Worm (Caenorhabditis elegans) whole organism, L4 larva: ENCODE results near the gene C52B9.4.

ENCODE experiments used
- D1046.2 ChIP-seq: fragments of 200-800 bp; sonication (Bioruptor generic); IDR thresholded peaks from 2 replicates; pipeline ENCODE4 v1.3.6; 2022; ENCODE audit warnings: missing genetic modification characterization, missing compliant biosample characterization
- F26F4.8 ChIP-seq: fragments of 200-800 bp; sonication (Bioruptor generic); conservative IDR thresholded peaks from 2 replicates; pipeline ENCODE4 v1.3.6; 2022; ENCODE audit warnings: missing genetic modification characterization, missing compliant biosample characterization
- F49E8.2 ChIP-seq: sonication (generic microtip); optimal IDR thresholded peaks from 2 replicates; lab custom pipeline; 2016; ENCODE audit warnings: missing compliant biosample characterization, mild to moderate bottlenecking, missing genetic modification characterization, borderline replicate concordance
- Y48G9A.11 ChIP-seq: fragments of 200-800 bp; sonication (Bioruptor generic); IDR thresholded peaks from 2 replicates; pipeline ENCODE4 v1.3.6; 2022; ENCODE audit warnings: missing genetic modification reagents, missing genetic modification characterization, missing compliant biosample characterization
- aha-1 ChIP-seq: fragments of 150-350 bp; peaks from one replicate; lab custom pipeline; 2014; ENCODE audit warnings: missing biosample characterization, missing genetic modification characterization
- ama-1 ChIP-seq: fragments of 150-350 bp; optimal IDR thresholded peaks from 2 replicates; lab custom pipeline; 2014; ENCODE audit warnings: inconsistent platforms, mixed read lengths
- ceh-82 ChIP-seq: sonication (generic microtip); optimal IDR thresholded peaks from 2 replicates; lab custom pipeline; 2017; ENCODE audit warnings: missing biosample characterization, missing genetic modification characterization
- ctbp-1 ChIP-seq: fragments of 200-800 bp; sonication (Bioruptor generic); IDR thresholded peaks from 2 replicates; pipeline ENCODE4 v1.3.6; 2022; ENCODE audit warnings: missing genetic modification reagents, missing genetic modification characterization, missing compliant biosample characterization
- daf-12 ChIP-seq: fragments of 150-350 bp; optimal IDR thresholded peaks from 2 replicates; lab custom pipeline; 2014; ENCODE audit warnings: missing biosample characterization, missing genetic modification reagents, missing genetic modification characterization
- daf-16 ChIP-seq, 3 experiments: sonication (generic microtip); optimal IDR thresholded peaks; 2 replicates each; lab custom pipeline; 2016 to 2017; ENCODE audit warnings: missing genetic modification characterization in 3 of 3, missing genetic modification reagents in 3 of 3, mild to moderate bottlenecking in 2 of 3, missing compliant biosample characterization in 2 of 3, missing biosample characterization in 1 of 3, moderate library complexity in 1 of 3
- dmd-6 ChIP-seq: fragments of 200-800 bp; sonication (Bioruptor generic); IDR thresholded peaks from 2 replicates; pipeline ENCODE4 v1.3.6; 2022; ENCODE audit warnings: missing genetic modification reagents, missing genetic modification characterization, missing compliant biosample characterization
- dpl-1 ChIP-seq: fragments of 150-350 bp; optimal IDR thresholded peaks from 2 replicates; lab custom pipeline; 2014; ENCODE audit warnings: missing biosample characterization, missing genetic modification reagents, missing genetic modification characterization
- dve-1 ChIP-seq: sonication (generic microtip); optimal IDR thresholded peaks from 2 replicates; lab custom pipeline; 2017; ENCODE audit warnings: antibody characterized with exemption, mild to moderate bottlenecking, missing genetic modification characterization, missing compliant biosample characterization; ENCODE audit not compliant: insufficient read depth
- fkh-10 ChIP-seq: fragments of 150-350 bp; optimal IDR thresholded peaks from 2 replicates; lab custom pipeline; 2014; ENCODE audit warnings: missing biosample characterization, missing genetic modification reagents, missing genetic modification characterization
- hmg-1.1 ChIP-seq: fragments of 200-800 bp; sonication (Bioruptor generic); IDR thresholded peaks from 2 replicates; pipeline ENCODE4 v1.3.6; 2022; ENCODE audit warnings: missing genetic modification reagents, missing genetic modification characterization, missing compliant biosample characterization
- jun-1 ChIP-seq: fragments of 150-350 bp; optimal IDR thresholded peaks from 2 replicates; lab custom pipeline; 2014; ENCODE audit warnings: missing biosample characterization, missing genetic modification reagents, missing genetic modification characterization
- lin-13 ChIP-seq: fragments of 150-350 bp; optimal IDR thresholded peaks from 2 replicates; lab custom pipeline; 2014; ENCODE audit warnings: missing biosample characterization, missing genetic modification reagents, missing genetic modification characterization
- lin-15B ChIP-seq: fragments of 150-350 bp; sonication (generic microtip); optimal IDR thresholded peaks from 3 replicates; lab custom pipeline; 2014; ENCODE audit warnings: missing biosample characterization, missing genetic modification characterization
- lir-3 ChIP-seq: sonication (generic microtip); optimal IDR thresholded peaks from 2 replicates; lab custom pipeline; 2016; ENCODE audit warnings: mild to moderate bottlenecking, missing genetic modification characterization, missing compliant biosample characterization
- lsy-2 ChIP-seq, 2 experiments: fragments of 150-350 bp in 1 of 2; sonication (generic microtip) in 1 of 2; optimal IDR thresholded peaks; 2 replicates each; lab custom pipeline; 2014 to 2017; ENCODE audit warnings: missing biosample characterization in 2 of 2, missing genetic modification characterization in 2 of 2
- madf-5 ChIP-seq, 2 experiments: fragments of 200-800 bp; sonication (Bioruptor generic); IDR thresholded peaks; 2 replicates each; pipeline ENCODE4 v1.3.6; 2022; ENCODE audit warnings: missing compliant biosample characterization in 2 of 2, missing genetic modification characterization in 2 of 2
- madf-9 ChIP-seq: fragments of 200-800 bp; sonication (Bioruptor generic); conservative IDR thresholded peaks from 2 replicates; pipeline ENCODE4 v1.3.6; 2022; ENCODE audit warnings: missing genetic modification reagents, missing genetic modification characterization, missing compliant biosample characterization
- mdl-1 ChIP-seq, 2 experiments: fragments of 150-350 bp in 1 of 2; sonication (generic microtip) in 1 of 2; optimal IDR thresholded peaks; 2 replicates each; lab custom pipeline; 2014 to 2017; ENCODE audit warnings: missing biosample characterization in 2 of 2, missing genetic modification characterization in 2 of 2
- mep-1 ChIP-seq: fragments of 150-350 bp; sonication (generic microtip); optimal IDR thresholded peaks from 3 replicates; lab custom pipeline; 2014; ENCODE audit warnings: missing biosample characterization, missing genetic modification characterization
- mes-2 ChIP-seq: sonication (generic microtip); optimal IDR thresholded peaks from 2 replicates; lab custom pipeline; 2016; ENCODE audit warnings: missing genotype, mild to moderate bottlenecking, missing genetic modification characterization, missing compliant biosample characterization; ENCODE audit not compliant: poor library complexity, severe bottlenecking
- nhr-111 ChIP-seq: fragments of 200-800 bp; sonication (Bioruptor generic); optimal IDR thresholded peaks from 2 replicates; lab custom pipeline; 2018; ENCODE audit warnings: mild to moderate bottlenecking, missing genetic modification characterization, missing compliant biosample characterization
- nhr-28 ChIP-seq: fragments of 150-350 bp; optimal IDR thresholded peaks from 2 replicates; lab custom pipeline; 2014; ENCODE audit warnings: missing biosample characterization, missing genetic modification characterization
- nhr-6 ChIP-seq: fragments of 150-350 bp; optimal IDR thresholded peaks from 2 replicates; lab custom pipeline; 2014; ENCODE audit warnings: missing biosample characterization, missing genetic modification characterization
- nhr-76 ChIP-seq: fragments of 150-350 bp; optimal IDR thresholded peaks from 2 replicates; lab custom pipeline; 2014; ENCODE audit warnings: missing biosample characterization, missing genetic modification characterization
- rbr-2 ChIP-seq: sonication (generic microtip); optimal IDR thresholded peaks from 2 replicates; lab custom pipeline; 2016; ENCODE audit warnings: missing genotype, missing genetic modification characterization, missing compliant biosample characterization
- saeg-2 ChIP-seq: fragments of 200-800 bp; sonication (Bioruptor generic); IDR thresholded peaks from 2 replicates; pipeline ENCODE4 v1.3.6; 2022; ENCODE audit warnings: missing genetic modification reagents, missing genetic modification characterization, missing compliant biosample characterization
- set-16 ChIP-seq: fragments of 200-800 bp; sonication (Bioruptor generic); IDR thresholded peaks from 2 replicates; pipeline ENCODE4 v1.3.6; 2022; ENCODE audit warnings: missing genetic modification reagents, missing genetic modification characterization, missing compliant biosample characterization
- skn-1 ChIP-seq: fragments of 150-350 bp; optimal IDR thresholded peaks from 2 replicates; lab custom pipeline; 2014; ENCODE audit warnings: missing biosample characterization, missing genetic modification characterization
- tra-1 ChIP-seq: fragments of 200-800 bp; sonication (Bioruptor generic); IDR thresholded peaks from 2 replicates; pipeline ENCODE4 v1.3.6; 2022; ENCODE audit warnings: missing genetic modification reagents, missing genetic modification characterization, missing compliant biosample characterization
- unc-39 ChIP-seq: sonication (generic microtip); optimal IDR thresholded peaks from 2 replicates; lab custom pipeline; 2017; ENCODE audit warnings: missing biosample characterization, missing genetic modification characterization
- unc-62 ChIP-seq, 3 experiments: fragments of 150-350 bp in 1 of 3; sonication (generic microtip); optimal IDR thresholded peaks in 2 of 3; peaks in 1 of 3; 1 replicate in 1 of 3; 2 replicates in 2 of 3; lab custom pipeline; 2014 to 2017; ENCODE audit warnings: missing biosample characterization in 3 of 3, missing genetic modification characterization in 3 of 3, missing genetic modification reagents in 3 of 3, missing genotype in 1 of 3
- zfp-3 ChIP-seq: fragments of 200-800 bp; sonication (Bioruptor generic); conservative IDR thresholded peaks from 2 replicates; pipeline ENCODE4 v1.3.6; 2022; ENCODE audit warnings: missing genetic modification reagents, missing genetic modification characterization, missing compliant biosample characterization
- zip-11 ChIP-seq: fragments of 200-800 bp; sonication (Bioruptor generic); IDR thresholded peaks from 2 replicates; pipeline ENCODE4 v1.3.6; 2022; ENCODE audit warnings: missing genetic modification characterization, missing compliant biosample characterization
- zip-2 ChIP-seq: fragments of 150-350 bp; optimal IDR thresholded peaks from 2 replicates; lab custom pipeline; 2014; ENCODE audit warnings: missing biosample characterization, missing genetic modification characterization

The C52B9.4 gene

DNA sequence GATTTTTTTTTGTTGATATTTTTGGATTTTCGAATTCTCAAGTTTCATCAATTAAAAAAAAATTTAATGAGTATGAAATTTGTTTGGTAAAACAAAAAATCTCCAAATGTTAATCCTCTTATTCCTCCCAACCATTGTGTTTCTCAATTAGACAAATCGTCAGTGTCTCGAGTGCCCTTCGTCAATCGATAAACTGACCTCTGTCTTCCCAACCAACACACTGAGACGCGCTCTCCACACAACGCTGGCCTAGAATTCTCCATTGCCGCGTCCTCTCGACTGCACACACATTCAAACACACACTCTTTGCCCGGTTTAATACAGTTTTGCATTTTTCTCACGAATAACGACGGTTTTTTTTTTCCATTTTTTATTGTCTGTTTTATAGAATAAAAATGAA lies 5.7 kb upstream of the C52B9.4 start, which contains the start of gene taf-11.1 (continued):
- TF ChIP-seq dpl-1 (GFP tag; lab: Kevin White, UChicago) (peak; percentile 2), nhr-6 (tag; lab: Kevin White, UChicago) (no peak), lin-13 (GFP tag; lab: Kevin White, UChicago) (no peak), aha-1 (tag; lab: Kevin White, UChicago) (no peak), mep-1 (tag; lab: Kevin White, UChicago) (peak; percentile 57), lsy-2 (tag; optimal IDR thresholded peaks at IDR 0.05; lab: Kevin White, UChicago) (peak in 1 of 2 experiments; percentile 28), mes-2 (tag; lab: Kevin White, UChicago) (peak; percentile 79), rbr-2 (tag; lab: Kevin White, UChicago) (no peak), hmg-1.1 (peak; percentile 47; the same call in 1 of the 2 replicates), fkh-10 (GFP tag; lab: Kevin White, UChicago) (no peak), daf-16 (GFP tag; optimal IDR thresholded peaks at IDR 0.05; lab: Kevin White, UChicago) (no peak), daf-16 (tag; optimal IDR thresholded peaks at IDR 0.05; lab: Kevin White, UChicago) (peak; percentile 48), nhr-28 (tag; lab: Kevin White, UChicago) (peak; percentile 64), zip-2 (tag; lab: Kevin White, UChicago) (no peak), dmd-6 (GFP tag; lab: Robert Waterston, UW) (no peak)

DNA sequence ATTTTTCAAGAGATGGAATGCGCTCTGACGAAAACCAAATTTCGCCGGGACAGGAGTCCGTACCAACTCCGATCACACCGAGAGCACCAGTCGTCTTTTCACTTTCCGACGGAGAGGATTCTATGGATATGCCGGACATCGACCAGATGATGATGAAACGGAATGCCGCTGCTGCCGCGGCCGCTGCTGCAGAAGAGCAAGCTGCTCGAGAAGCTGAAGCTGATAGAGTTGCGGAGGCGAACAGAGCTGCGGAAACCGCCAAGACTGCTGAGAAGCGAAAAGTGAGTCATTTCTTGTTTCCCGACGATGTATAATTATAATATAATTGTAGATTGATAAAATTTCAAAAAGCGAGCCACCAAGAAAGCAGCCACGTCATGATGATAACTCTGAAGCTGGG lies 5.1 kb upstream of the C52B9.4 start:
- TF ChIP-seq lir-3 (tag; lab: Kevin White, UChicago), result no peak
- TF ChIP-seq jun-1 (tag; lab: Kevin White, UChicago), result no peak
- TF ChIP-seq D1046.2 (GFP tag; lab: Robert Waterston, UW), result 0 out of 2 replicates have a peak, but pooled peaks have one; percentile 27
- peak in 1 of 2 experiments; percentile 64 for TF ChIP-seq unc-62 (GFP tag; optimal IDR thresholded peaks at IDR 0.05 in 1 of 2; lab: Kevin White, UChicago)
- no peak for TF ChIP-seq unc-62 (tag; optimal IDR thresholded peaks at IDR 0.05; lab: Kevin White, UChicago)
- peak; percentile 81 for TF ChIP-seq set-16 (GFP tag; lab: Robert Waterston, UW)

DNA sequence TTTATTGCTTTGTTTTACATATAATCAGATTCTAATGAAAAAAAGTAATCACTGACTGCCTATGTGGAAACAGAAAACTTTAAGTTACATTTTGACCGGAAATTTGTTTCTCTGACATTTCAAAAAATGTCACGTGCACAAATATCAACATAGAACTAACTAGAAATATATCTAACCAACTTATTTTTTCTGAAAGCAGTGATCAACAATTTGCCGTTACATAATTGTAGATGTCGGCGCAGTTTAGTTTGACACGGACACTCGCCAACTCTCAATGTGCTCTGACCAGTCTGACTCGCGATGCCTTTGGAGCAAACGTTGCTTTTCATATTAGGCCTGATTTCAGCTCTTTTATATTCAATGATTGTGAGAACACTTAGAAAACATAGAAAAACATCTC lies 3.7 kb upstream of the C52B9.4 start, which contains the start of gene srv-6:
TSS of gene srv-6 (plus strand) at position 301 of the 400 bp plus-strand sequence.
- TF ChIP-seq skn-1 (tag; lab: Kevin White, UChicago) (no peak), lsy-2 (tag; optimal IDR thresholded peaks at IDR 0.05; lab: Kevin White, UChicago) (no peak), rbr-2 (tag; lab: Kevin White, UChicago) (no peak), zfp-3 (GFP tag; lab: Robert Waterston, UW) (no peak), ceh-82 (tag; lab: Kevin White, UChicago) (no peak), madf-5 (GFP tag; IDR thresholded peaks at IDR 0.05; lab: Robert Waterston, UW) (no peak), F26F4.8 (GFP tag; lab: Robert Waterston, UW) (no peak), ama-1 (lab: Kevin White, UChicago) (no peak), zip-11 (GFP tag; lab: Robert Waterston, UW) (no peak), daf-12 (no peak), madf-9 (no peak), lin-13 (GFP tag; lab: Kevin White, UChicago) (no peak), zip-2 (tag; lab: Kevin White, UChicago) (no peak), tra-1 (GFP tag; lab: Robert Waterston, UW) (no peak)

DNA sequence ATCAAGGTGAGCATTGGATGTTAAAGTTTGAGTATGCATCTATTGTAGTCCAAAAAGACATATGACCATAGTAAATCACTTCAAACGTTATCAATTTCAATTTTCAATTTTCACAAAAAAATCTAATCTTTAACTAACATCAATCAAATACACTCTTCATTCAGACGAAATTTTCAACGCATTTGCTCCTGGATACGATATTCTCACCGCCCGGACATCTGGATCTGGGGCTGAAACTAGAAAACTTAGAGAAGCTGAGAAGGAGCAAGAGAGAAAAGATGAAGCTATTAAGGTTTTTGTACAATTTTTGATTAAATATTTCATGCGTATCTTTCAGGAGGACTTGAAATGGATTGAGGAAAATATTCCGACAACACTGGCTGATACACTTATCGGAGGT lies 3.4 kb downstream of the C52B9.4 start:
- TF ChIP-seq ctbp-1 (no peak), unc-62 (GFP tag; optimal IDR thresholded peaks at IDR 0.05 in 1 of 2; lab: Kevin White, UChicago) (peak in 1 of 2 experiments; percentile 90), unc-62 (tag; optimal IDR thresholded peaks at IDR 0.05; lab: Kevin White, UChicago) (no peak)
- TF ChIP-seq, all 104 proteins: peak for 1

DNA sequence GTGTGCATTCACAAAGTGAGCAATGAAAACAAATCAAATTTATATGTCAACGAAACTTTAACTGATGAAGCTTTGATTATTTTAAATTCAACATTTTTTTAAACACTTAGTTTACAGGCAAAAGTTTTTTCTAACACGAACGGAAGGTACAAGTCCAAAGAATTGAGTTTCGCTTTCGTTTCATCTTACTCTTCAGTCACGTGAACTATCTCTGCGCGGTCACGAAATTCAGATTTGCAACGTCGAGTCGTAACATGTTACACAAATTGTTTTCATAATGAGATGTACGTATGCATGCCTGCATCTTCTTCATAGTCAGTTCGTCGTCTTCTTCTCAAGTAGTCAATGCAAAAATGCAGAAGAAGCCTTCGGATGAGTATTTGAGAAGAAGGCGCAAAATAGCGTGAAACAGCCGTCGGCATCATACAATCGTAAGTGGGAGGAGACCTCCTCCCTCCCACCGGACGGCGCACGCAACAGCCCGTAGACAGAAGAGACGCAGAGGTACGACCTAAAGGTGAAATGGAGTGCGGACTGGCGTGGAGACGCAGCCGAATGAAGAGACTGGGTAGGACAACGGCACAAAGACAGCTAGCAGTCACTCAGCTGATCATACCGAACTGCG lies 4.9 kb downstream of the C52B9.4 start, which contains the start of gene coel-1:
TSS of gene coel-1 (plus strand) at position 381 of the 625 bp plus-strand sequence.
- peak; percentile 35 for TF ChIP-seq dve-1 (tag; lab: Kevin White, UChicago)
- TF ChIP-seq lin-15B (tag; lab: Kevin White, UChicago), result no peak
- TF ChIP-seq Y48G9A.11 (GFP tag; lab: Robert Waterston, UW), result no peak
- no peak for TF ChIP-seq unc-39
- TF ChIP-seq nhr-76, result no peak
- TF ChIP-seq set-16 (GFP tag; lab: Robert Waterston, UW), result peak; percentile 78
- no peak for TF ChIP-seq tra-1 (GFP tag; lab: Robert Waterston, UW)
- TF ChIP-seq F49E8.2, result no peak
- TF ChIP-seq nhr-111 (GFP tag; lab: Kevin White, UChicago), result no peak
- TF ChIP-seq mes-2 (tag; lab: Kevin White, UChicago), result peak; percentile 53
- no peak for TF ChIP-seq dpl-1 (GFP tag; lab: Kevin White, UChicago)
- no peak for TF ChIP-seq ceh-82 (tag; lab: Kevin White, UChicago)
- peak in 1 of 2 experiments; percentile 99 for TF ChIP-seq unc-62 (GFP tag; optimal IDR thresholded peaks at IDR 0.05 in 1 of 2; lab: Kevin White, UChicago)
- TF ChIP-seq unc-62 (tag; optimal IDR thresholded peaks at IDR 0.05; lab: Kevin White, UChicago), result no peak
- peak; percentile 45 to 65 for TF ChIP-seq mdl-1 (tag; optimal IDR thresholded peaks at IDR 0.05; lab: Kevin White, UChicago)
- TF ChIP-seq lsy-2 (tag; optimal IDR thresholded peaks at IDR 0.05; lab: Kevin White, UChicago), result peak in 1 of 2 experiments; percentile 33
- TF ChIP-seq madf-9, result peak; percentile 18; the same call in 1 of the 2 replicates
- peak; percentile 0 for TF ChIP-seq fkh-10 (GFP tag; lab: Kevin White, UChicago)
- peak; percentile 59 for TF ChIP-seq rbr-2 (tag; lab: Kevin White, UChicago)
- TF ChIP-seq saeg-2 (GFP tag; lab: Robert Waterston, UW), result no peak
